Worm (Caenorhabditis elegans) whole organism, young adult: Measurements from ENCODE around the gene Y60A3A.24.

ENCODE experiments used
- B0019.2 ChIP-seq: fragments of 200-800 bp; sonication (Bioruptor generic); conservative IDR thresholded peaks from 2 replicates; pipeline ENCODE4 v1.3.6; 2022; ENCODE audit warnings: missing genetic modification reagents, missing genetic modification characterization, missing compliant biosample characterization
- B0336.3 ChIP-seq: fragments of 200-800 bp; sonication (Bioruptor generic); IDR thresholded peaks from 2 replicates; pipeline ENCODE4 v1.3.6; 2022; ENCODE audit warnings: missing genetic modification characterization, missing compliant biosample characterization
- C06A6.2 ChIP-seq: fragments of 200-800 bp; sonication (Bioruptor generic); conservative IDR thresholded peaks from 2 replicates; pipeline ENCODE4 v1.3.6; 2022; ENCODE audit warnings: missing genetic modification characterization, missing compliant biosample characterization
- F37B4.10 ChIP-seq: fragments of 200-800 bp; sonication (Bioruptor generic); IDR thresholded peaks from 2 replicates; pipeline ENCODE4 v1.3.6; 2022; ENCODE audit warnings: missing genetic modification characterization, missing compliant biosample characterization
- F57A8.1 ChIP-seq: fragments of 200-800 bp; sonication (Bioruptor generic); optimal IDR thresholded peaks from 2 replicates; lab custom pipeline; 2018; ENCODE audit warnings: mild to moderate bottlenecking, missing genetic modification characterization, moderate library complexity, missing compliant biosample characterization
- K11D2.4 ChIP-seq: fragments of 200-800 bp; sonication (Bioruptor generic); IDR thresholded peaks from 2 replicates; pipeline ENCODE4 v1.3.6; 2022; ENCODE audit warnings: missing genetic modification reagents, missing genetic modification characterization, missing compliant biosample characterization
- K12H6.12 ChIP-seq: fragments of 200-800 bp; sonication (Bioruptor generic); optimal IDR thresholded peaks from 2 replicates; lab custom pipeline; 2018; ENCODE audit warnings: mild to moderate bottlenecking, missing genetic modification characterization, missing compliant biosample characterization
- T07F8.4 ChIP-seq: sonication (generic microtip); optimal IDR thresholded peaks from 2 replicates; lab custom pipeline; 2016; ENCODE audit warnings: mild to moderate bottlenecking, missing genetic modification characterization, moderate library complexity, missing compliant biosample characterization
- Y56A3A.18 ChIP-seq: fragments of 200-800 bp; sonication (Bioruptor generic); IDR thresholded peaks from 2 replicates; pipeline ENCODE4 v1.3.6; 2022; ENCODE audit warnings: missing genetic modification reagents, missing genetic modification characterization, missing compliant biosample characterization
- ama-1 ChIP-seq, 3 experiments: fragments of 150-350 bp in 1 of 3; sonication (generic microtip) in 2 of 3; optimal IDR thresholded peaks; 2 replicates each; lab custom pipeline; 2014 to 2018; ENCODE audit warnings: missing biosample characterization in 2 of 3, missing genetic modification characterization in 2 of 3, missing genetic modification reagents in 2 of 3
- atf-7 ChIP-seq: sonication (generic microtip); optimal IDR thresholded peaks from 2 replicates; lab custom pipeline; 2017; ENCODE audit warnings: mild to moderate bottlenecking, missing genetic modification characterization, missing compliant biosample characterization
- attf-5 ChIP-seq: fragments of 200-800 bp; sonication (Bioruptor generic); optimal IDR thresholded peaks from 2 replicates; lab custom pipeline; 2018; ENCODE audit warnings: mild to moderate bottlenecking, missing genetic modification characterization, missing compliant biosample characterization
- cebp-1 ChIP-seq, 2 experiments: fragments of 200-800 bp in 1 of 2; sonication (Bioruptor generic) in 1 of 2; sonication (generic microtip) in 1 of 2; IDR thresholded peaks in 1 of 2; optimal IDR thresholded peaks in 1 of 2; 2 replicates each; pipeline versions ENCODE4 v1.3.6 to Lab custom; 2017 to 2022; ENCODE audit warnings: missing compliant biosample characterization in 2 of 2, missing genetic modification characterization in 2 of 2, mild to moderate bottlenecking in 1 of 2, missing genetic modification reagents in 1 of 2, moderate library complexity in 1 of 2
- cebp-2 ChIP-seq: fragments of 200-800 bp; sonication (Bioruptor generic); IDR thresholded peaks from 2 replicates; pipeline ENCODE4 v1.3.6; 2022; ENCODE audit warnings: missing genetic modification characterization, missing compliant biosample characterization
- ceh-100 ChIP-seq: fragments of 200-800 bp; sonication (Bioruptor generic); IDR thresholded peaks from 2 replicates; pipeline ENCODE4 v1.3.6; 2022; ENCODE audit warnings: missing genetic modification reagents, missing genetic modification characterization, missing compliant biosample characterization
- ceh-27 ChIP-seq: fragments of 200-800 bp; sonication (Bioruptor generic); optimal IDR thresholded peaks from 2 replicates; lab custom pipeline; 2018; ENCODE audit warnings: mild to moderate bottlenecking, missing genetic modification characterization, moderate library complexity, missing compliant biosample characterization
- dox-1 ChIP-seq: fragments of 200-800 bp; sonication (Bioruptor generic); IDR thresholded peaks from 2 replicates; pipeline ENCODE4 v1.3.6; 2022; ENCODE audit warnings: missing genetic modification reagents, missing genetic modification characterization, missing compliant biosample characterization
- efl-1 ChIP-seq: fragments of 150-350 bp; optimal IDR thresholded peaks from 2 replicates; lab custom pipeline; 2014; ENCODE audit warnings: missing biosample characterization, missing genetic modification reagents, missing genetic modification characterization
- egl-44 ChIP-seq: fragments of 200-800 bp; sonication (Bioruptor generic); IDR thresholded peaks from 2 replicates; pipeline ENCODE4 v1.3.6; 2022; ENCODE audit warnings: missing genetic modification reagents, missing genetic modification characterization, missing compliant biosample characterization
- fkh-3 ChIP-seq: sonication (generic microtip); optimal IDR thresholded peaks from 2 replicates; lab custom pipeline; 2016; ENCODE audit warnings: mild to moderate bottlenecking, missing genetic modification characterization, missing compliant biosample characterization
- hmg-1.2 ChIP-seq: fragments of 200-800 bp; sonication (Bioruptor generic); IDR thresholded peaks from 2 replicates; pipeline ENCODE4 v1.3.6; 2022; ENCODE audit warnings: missing genetic modification reagents, missing genetic modification characterization, missing compliant biosample characterization
- let-526 ChIP-seq: fragments of 200-800 bp; sonication (Bioruptor generic); IDR thresholded peaks from 2 replicates; pipeline ENCODE4 v1.3.6; 2022; ENCODE audit warnings: missing genetic modification reagents, missing genetic modification characterization, missing compliant biosample characterization
- lin-35 ChIP-seq, 3 experiments: fragments of 150-350 bp in 2 of 3; sonication (generic microtip) in 1 of 3; optimal IDR thresholded peaks; 2 replicates each; lab custom pipeline; 2014 to 2018; ENCODE audit warnings: missing biosample characterization in 3 of 3, missing genetic modification characterization in 3 of 3, missing genetic modification reagents in 3 of 3
- lin-40 ChIP-seq: sonication (generic microtip); optimal IDR thresholded peaks from 2 replicates; lab custom pipeline; 2016; ENCODE audit warnings: missing genetic modification characterization, mild to moderate bottlenecking, missing compliant biosample characterization, missing genotype, missing genetic modification reagents
- lir-1 ChIP-seq: fragments of 200-800 bp; sonication (Bioruptor generic); conservative IDR thresholded peaks from 2 replicates; pipeline ENCODE4 v1.3.6; 2022; ENCODE audit warnings: missing genetic modification reagents, missing genetic modification characterization, missing compliant biosample characterization
- mcd-1 ChIP-seq: fragments of 200-800 bp; sonication (Bioruptor generic); IDR thresholded peaks from 2 replicates; pipeline ENCODE4 v1.3.6; 2022; ENCODE audit warnings: missing genetic modification reagents, missing genetic modification characterization, missing compliant biosample characterization
- nfyb-1 ChIP-seq: fragments of 200-800 bp; sonication (Bioruptor generic); IDR thresholded peaks from 2 replicates; pipeline ENCODE4 v1.3.6; 2022; ENCODE audit warnings: missing genetic modification reagents, missing genetic modification characterization, missing compliant biosample characterization
- nhr-80 ChIP-seq: sonication (generic microtip); optimal IDR thresholded peaks from 2 replicates; lab custom pipeline; 2016; ENCODE audit warnings: missing genetic modification characterization, missing compliant biosample characterization
- pbrm-1 ChIP-seq: fragments of 200-800 bp; sonication (Bioruptor generic); IDR thresholded peaks from 2 replicates; pipeline ENCODE4 v1.3.6; 2022; ENCODE audit warnings: missing genetic modification reagents, missing genetic modification characterization, missing compliant biosample characterization
- pha-4 ChIP-seq: fragments of 150-350 bp; sonication (generic microtip); optimal IDR thresholded peaks from 2 replicates; lab custom pipeline; 2014; ENCODE audit warnings: missing biosample characterization, missing genetic modification reagents, missing genetic modification characterization
- rcor-1 ChIP-seq: fragments of 200-800 bp; sonication (Bioruptor generic); IDR thresholded peaks from 2 replicates; pipeline ENCODE4 v1.3.6; 2022; ENCODE audit warnings: missing genetic modification reagents, missing genetic modification characterization, missing compliant biosample characterization
- rpc-1 ChIP-seq, 2 experiments: fragments of 150-350 bp in 1 of 2; sonication (generic microtip) in 1 of 2; optimal IDR thresholded peaks; 2 replicates each; lab custom pipeline; 2014 to 2018; ENCODE audit warnings: missing biosample characterization in 1 of 2, missing genetic modification characterization in 1 of 2, missing genetic modification reagents in 1 of 2, missing genotype in 1 of 2
- snpc-4 ChIP-seq, 5 experiments: fragments of 150-350 bp in 1 of 5; sonication (generic microtip) in 4 of 5; optimal IDR thresholded peaks; 2 replicates each; lab custom pipeline; 2014 to 2018; ENCODE audit warnings: missing genetic modification characterization in 5 of 5, missing biosample characterization in 3 of 5, antibody characterized with exemption in 2 of 5, mild to moderate bottlenecking in 2 of 5, missing compliant biosample characterization in 2 of 5, missing genotype in 2 of 5, moderate library complexity in 2 of 5, missing genetic modification reagents in 1 of 5
- somi-1 ChIP-seq: fragments of 200-800 bp; sonication (Bioruptor generic); optimal IDR thresholded peaks from 2 replicates; lab custom pipeline; 2018; ENCODE audit warnings: mild to moderate bottlenecking, missing genetic modification characterization, missing compliant biosample characterization
- tbp1 ChIP-seq: fragments of 200-800 bp; sonication (Bioruptor generic); optimal IDR thresholded peaks from 2 replicates; lab custom pipeline; 2018; ENCODE audit warnings: mild to moderate bottlenecking, missing genetic modification characterization, missing compliant biosample characterization
- tlf-1 ChIP-seq: fragments of 200-800 bp; sonication (Bioruptor generic); optimal IDR thresholded peaks from 2 replicates; lab custom pipeline; 2018; ENCODE audit warnings: mild to moderate bottlenecking, missing genetic modification characterization, missing compliant biosample characterization
- zfh-2 ChIP-seq: fragments of 200-800 bp; sonication (Bioruptor generic); conservative IDR thresholded peaks from 2 replicates; pipeline ENCODE4 v1.3.6; 2022; ENCODE audit warnings: missing genetic modification reagents, missing genetic modification characterization, missing compliant biosample characterization

Gene Y60A3A.24

ce11 chrV:20011199-20011598 lies 29.5 kb upstream of the Y60A3A.24 start:
- TF ChIP-seq K12H6.12 (tag; lab: Kevin White, UChicago) = no peak
- TF ChIP-seq hmg-1.2 (GFP tag; lab: Robert Waterston, UW) = no peak
- TF ChIP-seq nhr-80 = peak; percentile 61
- peak; percentile 12 for TF ChIP-seq somi-1 (GFP tag; lab: Kevin White, UChicago)

ce11 chrV:20007470-20007869 lies 25.8 kb upstream of the Y60A3A.24 start, which contains the start of gene Y60A3A.23:
Gene Y60A3A.23 (plus strand): TSS chrV:20007770.
- TF ChIP-seq tlf-1 (GFP tag; lab: Kevin White, UChicago) (no peak), F57A8.1 (GFP tag; lab: Kevin White, UChicago) (no peak)

- TF ChIP-seq B0019.2 (GFP tag; lab: Robert Waterston, UW) (no peak), attf-5 (peak; percentile 71), lir-1 (GFP tag; lab: Robert Waterston, UW) (0 out of 2 replicates have a peak, but pooled peaks have one; percentile 7), pbrm-1 (GFP tag; lab: Robert Waterston, UW) (peak; percentile 54; the same call in 1 of the 2 replicates), zfh-2 (GFP tag; lab: Robert Waterston, UW) (peak; percentile 93), hmg-1.2 (GFP tag; lab: Robert Waterston, UW) (peak; percentile 97), ceh-100 (GFP tag; lab: Robert Waterston, UW) (no peak), rcor-1 (GFP tag; lab: Robert Waterston, UW) (peak; percentile 35; the same call in 1 of the 2 replicates), egl-44 (GFP tag; lab: Robert Waterston, UW) (peak; percentile 48; the same call in 1 of the 2 replicates), let-526 (GFP tag; lab: Robert Waterston, UW) (peak; percentile 19; the same call in 1 of the 2 replicates), tbp1 (GFP tag; lab: Kevin White, UChicago) (peak; percentile 35), nhr-80 (peak; percentile 33), cebp-2 (GFP tag; lab: Robert Waterston, UW) (0 out of 2 replicates have a peak, but pooled peaks have one; percentile 30), lin-35 (GFP tag; optimal IDR thresholded peaks at IDR 0.05; lab: Kevin White, UChicago) (peak in 1 of 3 experiments; percentile 52), snpc-4 (GFP tag; optimal IDR thresholded peaks at IDR 0.05; lab: Kevin White, UChicago) (peak; percentile 48), snpc-4 (tag; optimal IDR thresholded peaks at IDR 0.05; lab: Kevin White, UChicago) (peak in 3 of 4 experiments; percentile 16 to 55 (median 17)), B0336.3 (GFP tag; lab: Robert Waterston, UW) (peak; percentile 51; the same call in 1 of the 2 replicates), mcd-1 (GFP tag; lab: Robert Waterston, UW) (peak; percentile 49), ama-1 (optimal IDR thresholded peaks at IDR 0.05; lab: Kevin White, UChicago) (peak; percentile 71), ama-1 (GFP tag; optimal IDR thresholded peaks at IDR 0.05; lab: Kevin White, UChicago) (no peak), cebp-1 (GFP tag; IDR thresholded peaks at IDR 0.05; lab: Robert Waterston, UW) (no peak), cebp-1 (tag; optimal IDR thresholded peaks at IDR 0.05; lab: Kevin White, UChicago) (peak; percentile 76), F37B4.10 (GFP tag; lab: Robert Waterston, UW) (no peak), rpc-1 (optimal IDR thresholded peaks at IDR 0.05; lab: Kevin White, UChicago) (no peak), rpc-1 (tag; optimal IDR thresholded peaks at IDR 0.05; lab: Kevin White, UChicago) (no peak), somi-1 (GFP tag; lab: Kevin White, UChicago) (peak; percentile 52), T07F8.4 (tag; lab: Kevin White, UChicago) (no peak), K11D2.4 (GFP tag; lab: Robert Waterston, UW) (0 out of 2 replicates have a peak, but pooled peaks have one; percentile 37), ceh-27 (GFP tag; lab: Kevin White, UChicago) (peak; percentile 54), fkh-3 (tag; lab: Kevin White, UChicago) (no peak), Y56A3A.18 (GFP tag; lab: Robert Waterston, UW) (no peak), atf-7 (peak; percentile 40), C06A6.2 (0 out of 2 replicates have a peak, but pooled peaks have one; percentile 52), lin-40 (tag; lab: Kevin White, UChicago) (peak; percentile 75), K12H6.12 (tag; lab: Kevin White, UChicago) (peak; percentile 75), dox-1 (GFP tag; lab: Robert Waterston, UW) (peak; percentile 67; the same call in 1 of the 2 replicates), pha-4 (tag; lab: Kevin White, UChicago) (no peak), nfyb-1 (GFP tag; lab: Robert Waterston, UW) (peak; percentile 54), efl-1 (GFP tag; lab: Kevin White, UChicago) (no peak)
- TF ChIP-seq, all 124 proteins: peak for 26
These were observed 24.0 kb upstream of the Y60A3A.24 start for ce11 chrV:20005724-20006132.
